Fruit fly (Drosophila melanogaster) whole organism, embryonic: ENCODE results near the gene Myo95E.

Source experiments
- Atf3 ChIP-seq: fragments of 200-800 bp; sonication (Bioruptor generic); optimal IDR thresholded peaks from 3 replicates; lab custom pipeline; 2016; ENCODE audit warnings: missing biosample characterization, missing genetic modification characterization
- Awh ChIP-seq: fragments of 200-800 bp; sonication (Bioruptor generic); IDR thresholded peaks from 2 replicates; pipeline ENCODE4, ENCODE4 v1.3.6; 2022; ENCODE audit warnings: missing biosample characterization, missing genetic modification characterization
- Bgb ChIP-seq: fragments of 200-800 bp; sonication (Bioruptor generic); IDR thresholded peaks from 2 replicates; pipeline ENCODE4 v1.3.6; 2022; ENCODE audit warnings: missing biosample characterization, missing genetic modification characterization; ENCODE audit not compliant: partially characterized antibody
- C15 ChIP-seq: fragments of 200-800 bp; sonication (Bioruptor generic); IDR thresholded peaks from 3 replicates; pipeline ENCODE4 v1.3.6; 2022; ENCODE audit warnings: missing biosample characterization, missing genetic modification characterization
- CG12071 ChIP-seq: fragments of 200-800 bp; sonication (Bioruptor generic); optimal IDR thresholded peaks from 3 replicates; lab custom pipeline; 2018; ENCODE audit warnings: missing biosample characterization, mild to moderate bottlenecking, missing genetic modification characterization
- CG12391 ChIP-seq: fragments of 200-800 bp; sonication (Bioruptor generic); optimal IDR thresholded peaks from 3 replicates; lab custom pipeline; 2018; ENCODE audit warnings: missing biosample characterization, mild to moderate bottlenecking, missing genetic modification characterization, moderate library complexity
- CG13296 ChIP-seq: fragments of 200-800 bp; sonication (Bioruptor generic); optimal IDR thresholded peaks from 3 replicates; lab custom pipeline; 2018; ENCODE audit warnings: missing biosample characterization, mild to moderate bottlenecking, missing genetic modification characterization
- CG14014 ChIP-seq: fragments of 200-800 bp; sonication (Bioruptor generic); IDR thresholded peaks from 2 replicates; pipeline ENCODE4 v1.3.6; 2022; ENCODE audit warnings: missing biosample characterization, missing genetic modification characterization
- CG1647 ChIP-seq: fragments of 200-800 bp; sonication (Bioruptor generic); optimal IDR thresholded peaks from 3 replicates; lab custom pipeline; 2016; ENCODE audit warnings: missing biosample characterization, missing genetic modification characterization
- CG17829 ChIP-seq: fragments of 200-800 bp; optimal IDR thresholded peaks from 2 replicates; lab custom pipeline; 2019; ENCODE audit warnings: missing biosample characterization, mild to moderate bottlenecking, missing genetic modification characterization, moderate library complexity
- CG18476 ChIP-seq: fragments of 200-800 bp; sonication (Bioruptor generic); optimal IDR thresholded peaks from 2 replicates; lab custom pipeline; 2016; ENCODE audit warnings: missing biosample characterization, mild to moderate bottlenecking, missing genetic modification characterization
- CG2120 ChIP-seq: fragments of 200-800 bp; sonication (Bioruptor generic); optimal IDR thresholded peaks from 3 replicates; lab custom pipeline; 2016; ENCODE audit warnings: missing biosample characterization, missing genetic modification characterization
- CG2202 ChIP-seq: fragments of 200-800 bp; sonication (Bioruptor generic); optimal IDR thresholded peaks from 2 replicates; lab custom pipeline; 2018; ENCODE audit warnings: missing biosample characterization, mild to moderate bottlenecking, missing genetic modification characterization
- CG2875 ChIP-seq: fragments of 200-800 bp; sonication (Bioruptor generic); optimal IDR thresholded peaks from 2 replicates; lab custom pipeline; 2017; ENCODE audit warnings: missing biosample characterization, mild to moderate bottlenecking, missing genetic modification characterization, missing genetic modification reagents
- CG34422 ChIP-seq: fragments of 200-800 bp; sonication (Bioruptor generic); IDR thresholded peaks from 3 replicates; pipeline ENCODE4 v1.3.6; 2022; ENCODE audit warnings: missing biosample characterization, missing genetic modification characterization
- CG4328 ChIP-seq: fragments of 200-800 bp; sonication (Bioruptor generic); optimal IDR thresholded peaks from 3 replicates; lab custom pipeline; 2017; ENCODE audit warnings: missing biosample characterization, missing genetic modification reagents, missing genetic modification characterization
- CG4360 ChIP-seq: fragments of 200-800 bp; sonication (Bioruptor generic); IDR thresholded peaks from 2 replicates; pipeline ENCODE4 v1.3.6; 2022; ENCODE audit warnings: missing biosample characterization, missing genetic modification characterization
- CG4854 ChIP-seq: fragments of 200-800 bp; sonication (Bioruptor generic); optimal IDR thresholded peaks from 2 replicates; lab custom pipeline; 2016; ENCODE audit warnings: missing biosample characterization, missing genetic modification characterization, inconsistent platforms
- CG5245 ChIP-seq: fragments of 200-800 bp; sonication (Bioruptor generic); optimal IDR thresholded peaks from 3 replicates; lab custom pipeline; 2016; ENCODE audit warnings: missing biosample characterization, missing genetic modification characterization
- CG6654 ChIP-seq: fragments of 200-800 bp; sonication (Bioruptor generic); optimal IDR thresholded peaks from 2 replicates; lab custom pipeline; 2017; ENCODE audit warnings: missing biosample characterization, mild to moderate bottlenecking, missing genetic modification characterization
- CG7357 ChIP-seq: fragments of 200-800 bp; sonication (Bioruptor generic); IDR thresholded peaks from 3 replicates; pipeline ENCODE4 v1.3.6; 2022; ENCODE audit warnings: missing biosample characterization, missing genetic modification characterization
- CG8281 ChIP-seq: fragments of 200-800 bp; sonication (Bioruptor generic); optimal IDR thresholded peaks from 2 replicates; lab custom pipeline; 2018; ENCODE audit warnings: missing biosample characterization, mild to moderate bottlenecking, missing genetic modification characterization, moderate library complexity
- CG8478 ChIP-seq: fragments of >200 bp; optimal IDR thresholded peaks from 2 replicates; lab custom pipeline; 2018
- CG9817 ChIP-seq: fragments of 200-800 bp; sonication (Bioruptor generic); optimal IDR thresholded peaks from 2 replicates; lab custom pipeline; 2018; ENCODE audit warnings: missing biosample characterization, mild to moderate bottlenecking, missing genetic modification characterization, moderate library complexity
- Chrac-16 ChIP-seq: fragments of 200-800 bp; sonication (Bioruptor generic); optimal IDR thresholded peaks from 3 replicates; lab custom pipeline; 2016; ENCODE audit warnings: missing biosample characterization, missing genetic modification characterization
- D ChIP-seq, 2 experiments: fragments of 200-800 bp in 1 of 2; fragments of >200 bp in 1 of 2; sonication (Bioruptor generic) in 1 of 2; optimal IDR thresholded peaks; 2 replicates in 1 of 2; 3 replicates in 1 of 2; lab custom pipeline; 2017; ENCODE audit warnings: mild to moderate bottlenecking in 1 of 2, missing biosample characterization in 1 of 2, missing genetic modification characterization in 1 of 2, missing genetic modification reagents in 1 of 2
- Dip2 ChIP-seq: fragments of 200-800 bp; sonication (Bioruptor generic); IDR thresholded peaks from 2 replicates; pipeline ENCODE4 v1.3.6; 2022; ENCODE audit warnings: missing biosample characterization, missing genetic modification characterization
- Ets65A ChIP-seq: fragments of 200-800 bp; sonication (Bioruptor generic); peaks from one replicate; lab custom pipeline; 2016; ENCODE audit warnings: missing biosample characterization, missing genetic modification characterization
- Fer3 ChIP-seq: fragments of 200-800 bp; sonication (Bioruptor generic); optimal IDR thresholded peaks from 2 replicates; lab custom pipeline; 2018; ENCODE audit warnings: missing biosample characterization, mild to moderate bottlenecking, missing genetic modification characterization, moderate library complexity
- HLH3B ChIP-seq: fragments of 200-800 bp; sonication (Bioruptor generic); IDR thresholded peaks from 2 replicates; pipeline ENCODE4 v1.3.6; 2022; ENCODE audit warnings: missing biosample characterization, missing genetic modification characterization
- HLH4C ChIP-seq: fragments of 200-800 bp; sonication (Bioruptor generic); IDR thresholded peaks from 3 replicates; pipeline ENCODE4 v1.3.6; 2022; ENCODE audit warnings: missing biosample characterization, missing genetic modification characterization; ENCODE audit not compliant: partially characterized antibody
- Hr78 ChIP-seq, 2 experiments: fragments of 200-800 bp in 1 of 2; fragments of >200 bp in 1 of 2; sonication (Bioruptor generic) in 1 of 2; optimal IDR thresholded peaks; 2 replicates each; lab custom pipeline; 2017 to 2019; ENCODE audit warnings: missing biosample characterization in 2 of 2, missing genetic modification characterization in 2 of 2, mild to moderate bottlenecking in 1 of 2, moderate library complexity in 1 of 2
- Med ChIP-seq: fragments of 200-800 bp; sonication (Bioruptor generic); peaks from one replicate; lab custom pipeline; 2016; ENCODE audit warnings: missing biosample characterization, missing genetic modification characterization, mild to moderate bottlenecking, inconsistent platforms, moderate library complexity
- Mes4 ChIP-seq: fragments of 200-800 bp; sonication (Bioruptor generic); optimal IDR thresholded peaks from 2 replicates; lab custom pipeline; 2016; ENCODE audit warnings: missing biosample characterization, missing genetic modification characterization
- Myb ChIP-seq: fragments of 200-800 bp; sonication (Bioruptor generic); optimal IDR thresholded peaks from 2 replicates; lab custom pipeline; 2016; ENCODE audit warnings: missing biosample characterization, missing genetic modification characterization
- Pdp1 ChIP-seq, 2 experiments: fragments of 200-800 bp; sonication (Bioruptor generic); optimal IDR thresholded peaks; 3 replicates each; lab custom pipeline; 2016; ENCODE audit warnings: missing biosample characterization in 2 of 2, missing genetic modification characterization in 2 of 2, mild to moderate bottlenecking in 1 of 2, moderate library complexity in 1 of 2
- Six4 ChIP-seq: fragments of 200-800 bp; sonication (Bioruptor generic); optimal IDR thresholded peaks from 2 replicates; lab custom pipeline; 2016; ENCODE audit warnings: missing biosample characterization, missing genetic modification characterization
- amos ChIP-seq: fragments of 200-800 bp; sonication (Bioruptor generic); IDR thresholded peaks from 2 replicates; pipeline ENCODE4 v1.3.6; 2022; ENCODE audit warnings: missing biosample characterization, missing genetic modification characterization; ENCODE audit not compliant: partially characterized antibody
- ara ChIP-seq: fragments of 200-800 bp; sonication (Bioruptor generic); IDR thresholded peaks from 2 replicates; pipeline ENCODE4 v1.3.6; 2022; ENCODE audit warnings: missing biosample characterization, missing genetic modification characterization
- ash1 ChIP-seq: fragments of 200-800 bp; sonication (Bioruptor generic); optimal IDR thresholded peaks from 2 replicates; lab custom pipeline; 2018; ENCODE audit warnings: missing biosample characterization, mild to moderate bottlenecking, missing genetic modification characterization
- br ChIP-seq: fragments of >200 bp; optimal IDR thresholded peaks from 2 replicates; lab custom pipeline; 2017
- exex ChIP-seq: fragments of 200-800 bp; sonication (Bioruptor generic); optimal IDR thresholded peaks from 4 replicates; lab custom pipeline; 2018; ENCODE audit warnings: missing biosample characterization, mild to moderate bottlenecking, missing genetic modification characterization, moderate library complexity
- gcm ChIP-seq: fragments of 200-800 bp; sonication (Bioruptor generic); optimal IDR thresholded peaks from 2 replicates; lab custom pipeline; 2019; ENCODE audit warnings: missing biosample characterization, mild to moderate bottlenecking, missing genetic modification characterization, moderate library complexity
- lov ChIP-seq, 2 experiments: fragments of 200-800 bp in 1 of 2; fragments of >200 bp in 1 of 2; sonication (Bioruptor generic) in 1 of 2; IDR thresholded peaks in 1 of 2; optimal IDR thresholded peaks in 1 of 2; 2 replicates in 1 of 2; 3 replicates in 1 of 2; pipeline versions ENCODE4 v1.3.6 to Lab custom; 2017 to 2022; ENCODE audit warnings: missing biosample characterization in 1 of 2, missing genetic modification characterization in 1 of 2
- phol ChIP-seq: fragments of 200-800 bp; sonication (Bioruptor generic); optimal IDR thresholded peaks from 3 replicates; lab custom pipeline; 2018; ENCODE audit warnings: missing biosample characterization, mild to moderate bottlenecking, missing genetic modification characterization, moderate library complexity
- prd ChIP-seq, 3 experiments: fragments of >200 bp in 2 of 3; fragments of 200-800 bp in 1 of 3; sonication (Bioruptor generic) in 1 of 3; optimal IDR thresholded peaks in 2 of 3; IDR thresholded peaks in 1 of 3; 2 replicates in 2 of 3; 3 replicates in 1 of 3; pipeline versions ENCODE4 v1.3.6 to Lab custom; 2017 to 2022; ENCODE audit warnings: missing biosample characterization in 1 of 3, missing genetic modification characterization in 1 of 3
- rib ChIP-seq: fragments of 200-800 bp; sonication (Bioruptor generic); IDR thresholded peaks from 2 replicates; pipeline ENCODE4 v1.3.6; 2022; ENCODE audit warnings: missing biosample characterization, missing genetic modification characterization
- sima ChIP-seq: fragments of 200-800 bp; sonication (Bioruptor generic); optimal IDR thresholded peaks from 2 replicates; lab custom pipeline; 2016; ENCODE audit warnings: missing biosample characterization, missing genetic modification characterization
- sob ChIP-seq: fragments of 200-800 bp; sonication (Bioruptor generic); IDR thresholded peaks from 2 replicates; pipeline ENCODE4 v1.3.6; 2022; ENCODE audit warnings: missing biosample characterization, missing genetic modification characterization
- zf30C ChIP-seq: fragments of 200-800 bp; sonication (Bioruptor generic); optimal IDR thresholded peaks from 3 replicates; lab custom pipeline; 2018; ENCODE audit warnings: missing biosample characterization, mild to moderate bottlenecking, missing genetic modification characterization

Myo95E gene

DNA sequence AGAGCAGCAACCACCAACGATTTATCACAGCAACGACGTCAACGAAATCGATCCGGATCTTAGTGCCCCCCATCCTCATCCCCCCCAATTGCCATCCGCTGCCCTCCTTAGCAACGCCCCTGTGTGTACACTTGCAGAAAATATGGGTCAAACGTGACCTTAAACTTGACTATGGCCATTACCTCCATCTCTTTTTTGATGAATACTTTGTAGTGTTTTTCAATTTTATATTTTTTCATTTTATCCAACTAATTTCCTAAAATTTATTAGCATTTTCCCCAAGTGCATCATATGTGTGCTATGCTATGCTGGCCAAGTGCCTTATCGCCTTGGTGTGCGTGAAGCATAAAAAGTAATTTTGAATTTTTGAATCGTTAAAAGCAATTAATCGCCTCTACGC, 18.3 kb downstream of the Myo95E start (continued):
- TF ChIP-seq gcm (GFP tag; lab: Kevin White, UChicago) = no peak
- no peak for TF ChIP-seq CG12071
- TF ChIP-seq lov (optimal IDR thresholded peaks at IDR 0.05; lab: Kevin White, UChicago) = no peak
- TF ChIP-seq lov (GFP tag; IDR thresholded peaks at IDR 0.05; lab: Robert Waterston, UW) = no peak
- no peak for TF ChIP-seq CG13296 (GFP tag; lab: Kevin White, UChicago)
- TF ChIP-seq Six4 (GFP tag; lab: Kevin White, UChicago) = no peak
- no peak for TF ChIP-seq br (lab: Kevin White, UChicago)
- TF ChIP-seq Myb = no peak
- no peak for TF ChIP-seq sob (GFP tag; lab: Robert Waterston, UW)
- no peak for TF ChIP-seq prd (optimal IDR thresholded peaks at IDR 0.05; lab: Kevin White, UChicago)
- peak; percentile 38; the same call in 1 of the 3 replicates for TF ChIP-seq prd (GFP tag; IDR thresholded peaks at IDR 0.05; lab: Robert Waterston, UW)
- TF ChIP-seq CG8281 = no peak
- TF ChIP-seq Med (GFP tag; lab: Kevin White, UChicago) = peak; percentile 71
- TF ChIP-seq CG14014 = no peak
- no peak for TF ChIP-seq CG2875 (GFP tag; lab: Kevin White, UChicago)
- no peak for TF ChIP-seq rib
- TF ChIP-seq CG1647 (GFP tag; lab: Kevin White, UChicago) = no peak
- peak; percentile 32; the same call in 1 of the 2 replicates for TF ChIP-seq HLH3B (GFP tag; lab: Robert Waterston, UW)
- TF ChIP-seq CG8478 (lab: Kevin White, UChicago) = no peak
- TF ChIP-seq CG2202 = no peak
- TF ChIP-seq CG34422 = no peak
- TF ChIP-seq Fer3 (tag; lab: Kevin White, UChicago) = no peak
- TF ChIP-seq ash1 = no peak
- no peak for TF ChIP-seq Awh (GFP tag; lab: Robert Waterston, UW)
- TF ChIP-seq sima (GFP tag; lab: Kevin White, UChicago) = no peak
- no peak for TF ChIP-seq C15 (GFP tag; lab: Robert Waterston, UW)
- no peak for TF ChIP-seq CG18476 (GFP tag; lab: Kevin White, UChicago)
- TF ChIP-seq D (optimal IDR thresholded peaks at IDR 0.05; lab: Kevin White, UChicago) = no peak
- peak; percentile 10 for TF ChIP-seq D (GFP tag; optimal IDR thresholded peaks at IDR 0.05; lab: Kevin White, UChicago)
- TF ChIP-seq ara (GFP tag; lab: Robert Waterston, UW) = no peak
- TF ChIP-seq HLH4C (GFP tag; lab: Robert Waterston, UW) = no peak
- TF ChIP-seq phol (tag; lab: Kevin White, UChicago) = peak; percentile 40
- TF ChIP-seq CG4854 (GFP tag; lab: Kevin White, UChicago) = no peak
- peak; percentile 36 for TF ChIP-seq CG12391 (tag; lab: Kevin White, UChicago)
- TF ChIP-seq Dip2 (GFP tag; lab: Robert Waterston, UW) = no peak
- TF ChIP-seq Bgb (GFP tag; lab: Robert Waterston, UW) = no peak
- TF ChIP-seq CG4360 (GFP tag; lab: Robert Waterston, UW) = no peak
- TF ChIP-seq Hr78 (GFP tag; optimal IDR thresholded peaks at IDR 0.05; lab: Kevin White, UChicago) = no peak
- TF ChIP-seq CG4328 = no peak
- no peak for TF ChIP-seq Atf3 (GFP tag; lab: Kevin White, UChicago)
- TF ChIP-seq CG5245 = peak; percentile 18
- no peak for TF ChIP-seq Chrac-16
- no peak for TF ChIP-seq Mes4 (GFP tag; lab: Kevin White, UChicago)
- no peak for TF ChIP-seq CG7357 (GFP tag; lab: Robert Waterston, UW)
- no peak for TF ChIP-seq CG2120 (GFP tag; lab: Kevin White, UChicago)
- peak in 1 of 2 experiments; percentile 6 for TF ChIP-seq Pdp1 (GFP tag; optimal IDR thresholded peaks at IDR 0.05; lab: Kevin White, UChicago)
- TF ChIP-seq zf30C (GFP tag; lab: Kevin White, UChicago) = no peak
- no peak for TF ChIP-seq exex
- TF ChIP-seq CG17829 (tag; lab: Kevin White, UChicago) = peak; percentile 22
- TF ChIP-seq CG9817 = no peak
- TF ChIP-seq Ets65A = no peak
- TF ChIP-seq amos = no peak
- no peak for TF ChIP-seq CG6654 (GFP tag; lab: Kevin White, UChicago)
